Worm (Caenorhabditis elegans) whole organism, L1 larva: ENCODE data around the gene csp-2.

ENCODE experiments used
- C16A3.4 ChIP-seq: fragments of 150-350 bp; optimal IDR thresholded peaks from 2 replicates; lab custom pipeline; 2014; ENCODE audit warnings: missing biosample characterization, missing genetic modification characterization
- C34B4.2 ChIP-seq: sonication (generic microtip); optimal IDR thresholded peaks from 2 replicates; lab custom pipeline; 2017; ENCODE audit warnings: mild to moderate bottlenecking, missing genetic modification characterization, missing compliant biosample characterization
- aly-2 ChIP-seq: fragments of 150-350 bp; optimal IDR thresholded peaks from 2 replicates; lab custom pipeline; 2014; ENCODE audit warnings: missing biosample characterization, missing genetic modification characterization
- ama-1 ChIP-seq: fragments of 150-350 bp; optimal IDR thresholded peaks from 2 replicates; lab custom pipeline; 2014
- ceh-8 ChIP-seq: fragments of 200-800 bp; sonication (Bioruptor generic); optimal IDR thresholded peaks from 2 replicates; lab custom pipeline; 2018; ENCODE audit warnings: mild to moderate bottlenecking, missing genetic modification characterization, moderate library complexity, missing compliant biosample characterization
- ceh-82 ChIP-seq, 3 experiments: fragments of 150-350 bp in 1 of 3; sonication (generic microtip) in 2 of 3; optimal IDR thresholded peaks; 2 replicates each; lab custom pipeline; 2014 to 2017; ENCODE audit warnings: missing biosample characterization in 3 of 3, missing genetic modification characterization in 3 of 3
- ceh-88 ChIP-seq: fragments of 200-800 bp; sonication (Bioruptor generic); IDR thresholded peaks from 2 replicates; pipeline ENCODE4 v1.3.6; 2022; ENCODE audit warnings: missing genetic modification characterization, missing compliant biosample characterization
- dpl-1 ChIP-seq, 3 experiments: fragments of 150-350 bp in 2 of 3; sonication (generic microtip) in 1 of 3; optimal IDR thresholded peaks; 2 replicates each; lab custom pipeline; 2014 to 2017; ENCODE audit warnings: missing biosample characterization in 3 of 3, missing genetic modification characterization in 3 of 3, missing genetic modification reagents in 3 of 3
- dsc-1 ChIP-seq: sonication (generic microtip); optimal IDR thresholded peaks from 2 replicates; lab custom pipeline; 2016; ENCODE audit warnings: mild to moderate bottlenecking, missing genetic modification characterization, missing compliant biosample characterization
- efl-1 ChIP-seq, 4 experiments: fragments of 150-350 bp; optimal IDR thresholded peaks in 3 of 4; peaks in 1 of 4; 1 replicate in 1 of 4; 2 replicates in 3 of 4; lab custom pipeline; 2014; ENCODE audit warnings: missing biosample characterization in 2 of 4, missing genetic modification characterization in 2 of 4, missing genetic modification reagents in 2 of 4
- egl-13 ChIP-seq: sonication (generic microtip); optimal IDR thresholded peaks from 2 replicates; lab custom pipeline; 2016; ENCODE audit warnings: missing genotype, missing genetic modification reagents, missing genetic modification characterization, missing compliant biosample characterization
- egl-27 ChIP-seq, 2 experiments: fragments of 150-350 bp in 1 of 2; sonication (generic microtip); optimal IDR thresholded peaks; 3 replicates each; lab custom pipeline; 2017 to 2018; ENCODE audit warnings: missing biosample characterization in 2 of 2, missing genetic modification characterization in 2 of 2, missing genetic modification reagents in 2 of 2
- ets-5 ChIP-seq: fragments of 200-800 bp; sonication (Bioruptor generic); IDR thresholded peaks from 2 replicates; pipeline ENCODE4 v1.3.6; 2022; ENCODE audit warnings: missing genetic modification characterization, missing compliant biosample characterization
- fkh-10 ChIP-seq: sonication (generic microtip); optimal IDR thresholded peaks from 2 replicates; lab custom pipeline; 2017; ENCODE audit warnings: missing biosample characterization, missing genetic modification reagents, missing genetic modification characterization
- fkh-8 ChIP-seq: sonication (generic microtip); optimal IDR thresholded peaks from 2 replicates; lab custom pipeline; 2016; ENCODE audit warnings: mild to moderate bottlenecking, missing genetic modification characterization, missing compliant biosample characterization
- fos-1 ChIP-seq: fragments of 150-350 bp; optimal IDR thresholded peaks from 2 replicates; lab custom pipeline; 2014; ENCODE audit warnings: missing biosample characterization, missing genetic modification characterization
- grh-1 ChIP-seq: fragments of 200-800 bp; sonication (Bioruptor generic); IDR thresholded peaks from 2 replicates; pipeline ENCODE4 v1.3.6; 2022; ENCODE audit warnings: missing genetic modification reagents, missing genetic modification characterization, missing compliant biosample characterization
- hlh-17 ChIP-seq: fragments of 200-800 bp; sonication (Bioruptor generic); optimal IDR thresholded peaks from 2 replicates; lab custom pipeline; 2018; ENCODE audit warnings: missing genetic modification characterization, mild to moderate bottlenecking, missing compliant biosample characterization, moderate library complexity, borderline replicate concordance
- hlh-4 ChIP-seq: sonication (generic microtip); optimal IDR thresholded peaks from 2 replicates; lab custom pipeline; 2016; ENCODE audit warnings: mild to moderate bottlenecking, missing genetic modification characterization, missing compliant biosample characterization
- hpl-2 ChIP-seq: fragments of 150-350 bp; optimal IDR thresholded peaks from 2 replicates; lab custom pipeline; 2014; ENCODE audit warnings: missing biosample characterization, missing genetic modification reagents, missing genetic modification characterization
- jun-1 ChIP-seq: fragments of 150-350 bp; optimal IDR thresholded peaks from 2 replicates; lab custom pipeline; 2014; ENCODE audit warnings: missing biosample characterization, missing genetic modification reagents, missing genetic modification characterization
- lin-13 ChIP-seq: fragments of 150-350 bp; optimal IDR thresholded peaks from 2 replicates; lab custom pipeline; 2014; ENCODE audit warnings: missing biosample characterization, missing genetic modification reagents, missing genetic modification characterization
- lin-35 ChIP-seq, 2 experiments: fragments of 150-350 bp; optimal IDR thresholded peaks; 2 replicates each; lab custom pipeline; 2014; ENCODE audit warnings: missing biosample characterization in 2 of 2, missing genetic modification characterization in 2 of 2, missing genetic modification reagents in 2 of 2
- lir-3 ChIP-seq: sonication (generic microtip); optimal IDR thresholded peaks from 2 replicates; lab custom pipeline; 2016; ENCODE audit warnings: mild to moderate bottlenecking, missing genetic modification characterization, moderate library complexity, missing compliant biosample characterization; ENCODE audit not compliant: poor library complexity
- mdl-1 ChIP-seq, 2 experiments: fragments of 150-350 bp; optimal IDR thresholded peaks; 2 replicates each; lab custom pipeline; 2014 to 2017; ENCODE audit warnings: missing biosample characterization in 2 of 2, missing genetic modification characterization in 2 of 2, inconsistent platforms in 1 of 2
- nhr-12 ChIP-seq: sonication (generic microtip); optimal IDR thresholded peaks from 2 replicates; lab custom pipeline; 2017; ENCODE audit warnings: missing biosample characterization, missing genetic modification characterization
- nhr-19 ChIP-seq: fragments of 200-800 bp; sonication (Bioruptor generic); conservative IDR thresholded peaks from 2 replicates; pipeline ENCODE4 v1.3.6; 2022; ENCODE audit warnings: missing genetic modification characterization, missing compliant biosample characterization
- nhr-20 ChIP-seq: sonication (generic microtip); optimal IDR thresholded peaks from 2 replicates; lab custom pipeline; 2016; ENCODE audit warnings: mild to moderate bottlenecking, missing genetic modification characterization, missing compliant biosample characterization
- nhr-28 ChIP-seq: fragments of 150-350 bp; optimal IDR thresholded peaks from 2 replicates; lab custom pipeline; 2014; ENCODE audit warnings: missing biosample characterization, missing genetic modification characterization
- nhr-47 ChIP-seq: sonication (generic microtip); optimal IDR thresholded peaks from 2 replicates; lab custom pipeline; 2016; ENCODE audit warnings: mild to moderate bottlenecking, missing genetic modification characterization, moderate library complexity, missing compliant biosample characterization
- nhr-71 ChIP-seq: sonication (generic microtip); optimal IDR thresholded peaks from 2 replicates; lab custom pipeline; 2016; ENCODE audit warnings: mild to moderate bottlenecking, missing genetic modification characterization, moderate library complexity, missing compliant biosample characterization
- nhr-77 ChIP-seq: fragments of 150-350 bp; optimal IDR thresholded peaks from 2 replicates; lab custom pipeline; 2014; ENCODE audit warnings: missing biosample characterization, missing genetic modification characterization
- pag-3 ChIP-seq: sonication (generic microtip); optimal IDR thresholded peaks from 2 replicates; lab custom pipeline; 2017; ENCODE audit warnings: missing genetic modification characterization, mild to moderate bottlenecking, missing compliant biosample characterization, antibody characterized with exemption, borderline replicate concordance; ENCODE audit not compliant: insufficient read depth
- pax-3 ChIP-seq: fragments of 200-800 bp; sonication (Bioruptor generic); optimal IDR thresholded peaks from 2 replicates; lab custom pipeline; 2018; ENCODE audit warnings: mild to moderate bottlenecking, missing genetic modification characterization, moderate library complexity, missing compliant biosample characterization
- pqm-1 ChIP-seq: sonication (generic microtip); optimal IDR thresholded peaks from 3 replicates; lab custom pipeline; 2017; ENCODE audit warnings: missing biosample characterization, missing genetic modification characterization
- skn-1 ChIP-seq: fragments of 150-350 bp; optimal IDR thresholded peaks from 2 replicates; lab custom pipeline; 2014; ENCODE audit warnings: missing biosample characterization, missing genetic modification characterization
- snpc-4 ChIP-seq: fragments of 150-350 bp; optimal IDR thresholded peaks from 2 replicates; lab custom pipeline; 2014; ENCODE audit warnings: missing biosample characterization, missing genetic modification characterization
- sptf-1 ChIP-seq: fragments of 150-350 bp; optimal IDR thresholded peaks from 2 replicates; lab custom pipeline; 2014; ENCODE audit warnings: missing biosample characterization, missing genetic modification characterization
- sup-37 ChIP-seq: fragments of 200-800 bp; sonication (Bioruptor generic); optimal IDR thresholded peaks from 2 replicates; lab custom pipeline; 2018; ENCODE audit warnings: mild to moderate bottlenecking, missing genetic modification characterization, missing compliant biosample characterization
- swsn-7 ChIP-seq: sonication (generic microtip); optimal IDR thresholded peaks from 2 replicates; lab custom pipeline; 2016; ENCODE audit warnings: missing genetic modification characterization, missing compliant biosample characterization
- tbx-2 ChIP-seq: sonication (generic microtip); optimal IDR thresholded peaks from 2 replicates; lab custom pipeline; 2016; ENCODE audit warnings: missing genetic modification characterization, missing compliant biosample characterization
- unc-130 ChIP-seq: fragments of 150-350 bp; optimal IDR thresholded peaks from 2 replicates; lab custom pipeline; 2017; ENCODE audit warnings: missing biosample characterization, missing genetic modification characterization, inconsistent platforms
- unc-62 ChIP-seq: fragments of 150-350 bp; optimal IDR thresholded peaks from 2 replicates; lab custom pipeline; 2014; ENCODE audit warnings: missing biosample characterization, missing genetic modification reagents, missing genetic modification characterization
- zag-1 ChIP-seq: fragments of 150-350 bp; optimal IDR thresholded peaks from 2 replicates; lab custom pipeline; 2014; ENCODE audit warnings: missing biosample characterization, missing genetic modification characterization
- ztf-11 ChIP-seq, 2 experiments: sonication (generic microtip); optimal IDR thresholded peaks; 2 replicates each; lab custom pipeline; 2016 to 2017; ENCODE audit warnings: missing genetic modification characterization in 2 of 2, missing biosample characterization in 1 of 2, missing compliant biosample characterization in 1 of 2

csp-2 gene

DNA sequence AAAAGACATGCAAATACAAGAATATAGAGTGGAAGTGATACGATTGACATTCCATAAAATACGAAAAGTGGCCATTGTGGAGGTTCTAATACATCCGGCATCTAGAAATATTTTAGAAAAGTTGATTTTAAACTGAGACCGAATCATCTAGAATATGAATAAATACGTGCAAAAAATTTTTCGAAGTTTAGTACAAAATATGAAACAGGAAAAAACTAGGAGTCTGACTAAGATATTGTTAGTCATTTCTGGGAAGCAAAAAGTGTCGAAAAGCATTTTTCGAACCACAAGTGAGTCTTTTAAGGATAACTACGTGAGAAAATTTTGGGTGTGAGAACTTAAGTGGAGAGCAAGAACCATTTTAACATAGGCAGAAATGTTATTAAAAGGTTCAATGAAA lies 25.4 kb upstream of the csp-2 start, which contains the start of gene srv-32:
Gene srv-32 (minus strand): TSS at position 101 of the 400 bp plus-strand sequence.
- TF ChIP-seq snpc-4 (no peak), nhr-47 (tag; lab: Kevin White, UChicago) (no peak), ets-5 (GFP tag; lab: Robert Waterston, UW) (no peak), nhr-28 (tag; lab: Kevin White, UChicago) (no peak), nhr-77 (tag; lab: Kevin White, UChicago) (no peak)

DNA sequence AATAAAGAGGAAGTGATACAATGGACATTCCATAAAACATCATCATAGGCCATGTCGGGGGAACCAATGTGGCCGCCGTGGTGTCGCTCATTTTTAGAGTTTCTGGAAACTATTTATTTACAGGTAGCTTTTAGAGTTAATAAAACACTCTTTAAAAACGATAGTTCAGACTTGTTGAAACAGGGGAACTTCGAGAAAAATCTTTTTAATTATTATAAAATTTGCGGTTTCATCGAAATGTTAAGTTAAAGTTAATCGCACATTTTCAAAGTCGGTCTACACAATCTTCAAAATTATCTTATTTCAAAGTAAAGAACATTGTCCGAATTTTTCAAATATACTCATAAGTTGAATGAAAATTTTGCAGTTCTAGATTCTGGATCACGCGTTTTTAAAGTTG lies 23.3 kb upstream of the csp-2 start, which contains the start of gene ops-1:
Gene ops-1 (minus strand): TSS at position 101 of the 400 bp plus-strand sequence.
- TF ChIP-seq fos-1 (tag; lab: Kevin White, UChicago) (no peak), sup-37 (GFP tag; lab: Kevin White, UChicago) (no peak), fkh-10 (GFP tag; lab: Kevin White, UChicago) (no peak), hlh-17 (GFP tag; lab: Kevin White, UChicago) (no peak), dsc-1 (tag; lab: Kevin White, UChicago) (no peak), fkh-8 (tag; lab: Kevin White, UChicago) (no peak), lin-13 (GFP tag; lab: Kevin White, UChicago) (no peak), lir-3 (tag; lab: Kevin White, UChicago) (no peak), ztf-11 (tag; optimal IDR thresholded peaks at IDR 0.05; lab: Kevin White, UChicago) (no peak), egl-27 (tag; optimal IDR thresholded peaks at IDR 0.05; lab: Kevin White, UChicago) (no peak), sptf-1 (tag; lab: Kevin White, UChicago) (no peak), nhr-71 (tag; lab: Kevin White, UChicago) (no peak)

DNA sequence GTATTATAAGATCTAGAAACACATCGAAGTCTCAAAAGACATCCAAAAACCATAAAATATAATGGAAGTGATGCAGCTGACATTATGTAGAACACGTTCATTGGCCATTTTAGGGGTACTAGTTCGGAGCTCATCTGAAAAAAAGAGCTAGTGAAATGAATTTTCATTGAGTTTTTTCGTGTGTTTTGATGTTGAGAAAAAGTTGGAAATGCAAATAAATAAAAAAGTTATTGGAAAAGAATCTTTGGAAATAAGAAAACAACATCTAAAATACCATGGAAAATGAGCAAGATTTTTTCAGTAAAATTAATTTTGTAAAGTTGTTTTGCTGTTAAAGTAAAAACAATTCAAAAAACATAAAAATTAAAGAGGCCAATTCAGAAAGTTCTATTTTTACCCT lies 16.8 kb upstream of the csp-2 start, which contains the start of gene srv-24:
Gene srv-24 (minus strand): TSS at position 101 of the 400 bp plus-strand sequence.
- TF ChIP-seq unc-130 (tag; lab: Kevin White, UChicago): no peak
- TF ChIP-seq pqm-1: no peak

DNA sequence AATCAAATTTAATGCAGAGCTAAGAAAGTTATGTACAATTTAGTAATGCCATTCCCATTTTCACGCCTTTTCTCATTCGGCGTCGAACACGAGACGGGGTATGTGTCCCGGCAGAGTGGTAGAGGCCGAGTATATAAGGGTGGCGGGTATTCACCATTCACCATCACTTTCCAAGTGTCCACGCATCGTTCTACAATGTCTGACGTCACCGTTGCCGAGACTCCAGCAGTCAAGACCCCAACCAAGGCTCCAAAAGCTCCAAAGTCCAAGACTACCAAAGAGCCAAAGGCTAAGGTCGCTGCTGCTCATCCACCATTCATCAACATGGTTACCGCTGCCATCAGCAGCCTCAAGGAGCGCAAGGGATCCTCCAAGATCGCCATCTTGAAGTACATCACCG lies 13.5 kb upstream of the csp-2 start, which contains the start of gene hil-2:
Gene hil-2 (plus strand): TSS at position 160 of the 400 bp plus-strand sequence.
- peak; percentile 23 for TF ChIP-seq nhr-47 (tag; lab: Kevin White, UChicago)
- peak in 1 of 3 experiments; percentile 13 for TF ChIP-seq dpl-1 (GFP tag; optimal IDR thresholded peaks at IDR 0.05; lab: Kevin White, UChicago)
- TF ChIP-seq lir-3 (tag; lab: Kevin White, UChicago): no peak
- TF ChIP-seq C16A3.4 (tag; lab: Kevin White, UChicago): peak; percentile 4
- TF ChIP-seq skn-1: no peak
- TF ChIP-seq hlh-17 (GFP tag; lab: Kevin White, UChicago): no peak
- no peak for TF ChIP-seq lin-35 (GFP tag; optimal IDR thresholded peaks at IDR 0.05; lab: Kevin White, UChicago)
- TF ChIP-seq ama-1 (lab: Kevin White, UChicago): no peak
- no peak for TF ChIP-seq jun-1 (tag; lab: Kevin White, UChicago)
- TF ChIP-seq unc-62 (GFP tag; lab: Kevin White, UChicago): no peak
- TF ChIP-seq pax-3: no peak
- TF ChIP-seq grh-1 (GFP tag; lab: Robert Waterston, UW): 0 out of 2 replicates have a peak, but pooled peaks have one; percentile 31
- no peak for TF ChIP-seq ceh-8 (GFP tag; lab: Kevin White, UChicago)
- no peak for TF ChIP-seq snpc-4
- TF ChIP-seq tbx-2 (tag; lab: Kevin White, UChicago): no peak
- no peak for TF ChIP-seq aly-2 (tag; lab: Kevin White, UChicago)
- peak; percentile 40 for TF ChIP-seq swsn-7 (tag; lab: Kevin White, UChicago)
- no peak for TF ChIP-seq hpl-2 (GFP tag; lab: Kevin White, UChicago)
- no peak for TF ChIP-seq hlh-4
- TF ChIP-seq mdl-1 (tag; optimal IDR thresholded peaks at IDR 0.05; lab: Kevin White, UChicago): no peak
- TF ChIP-seq nhr-12 (tag; lab: Kevin White, UChicago): no peak
- TF ChIP-seq lin-13 (GFP tag; lab: Kevin White, UChicago): no peak
- peak in 1 of 3 experiments; percentile 44 for TF ChIP-seq ceh-82 (tag; optimal IDR thresholded peaks at IDR 0.05; lab: Kevin White, UChicago)
- no peak for TF ChIP-seq nhr-19 (GFP tag; lab: Robert Waterston, UW)
- no peak for TF ChIP-seq pag-3 (tag; lab: Kevin White, UChicago)
- TF ChIP-seq zag-1: no peak
- TF ChIP-seq egl-13: no peak
- no peak for TF ChIP-seq egl-27 (tag; optimal IDR thresholded peaks at IDR 0.05; lab: Kevin White, UChicago)
- peak in 1 of 2 experiments; percentile 23 for TF ChIP-seq efl-1 (optimal IDR thresholded peaks at IDR 0.05; lab: Kevin White, UChicago)
- TF ChIP-seq efl-1 (GFP tag; optimal IDR thresholded peaks at IDR 0.05 in 1 of 2; lab: Kevin White, UChicago): no peak
- TF ChIP-seq nhr-71 (tag; lab: Kevin White, UChicago): peak; percentile 17
- TF ChIP-seq nhr-20: no peak
- TF ChIP-seq C34B4.2 (tag; lab: Kevin White, UChicago): no peak
- no peak for TF ChIP-seq ceh-88 (GFP tag; lab: Robert Waterston, UW)
